Worm (Caenorhabditis elegans) whole organism, L4 larva: ENCODE measurements around the gene glrx-21.

Experiments used
- F26F4.8 ChIP-seq: fragments of 200-800 bp; sonication (Bioruptor generic); conservative IDR thresholded peaks from 2 replicates; pipeline ENCODE4 v1.3.6; 2022; ENCODE audit warnings: missing genetic modification characterization, missing compliant biosample characterization
- F44E2.7 ChIP-seq: fragments of 200-800 bp; sonication (Bioruptor generic); IDR thresholded peaks from 2 replicates; pipeline ENCODE4 v2.1.2; 2022; ENCODE audit warnings: missing genetic modification characterization, missing compliant biosample characterization
- F49E8.2 ChIP-seq: sonication (generic microtip); optimal IDR thresholded peaks from 2 replicates; lab custom pipeline; 2016; ENCODE audit warnings: missing compliant biosample characterization, mild to moderate bottlenecking, missing genetic modification characterization, borderline replicate concordance
- Y5F2A.4 ChIP-seq: fragments of 200-800 bp; sonication (Bioruptor generic); optimal IDR thresholded peaks from 2 replicates; lab custom pipeline; 2018; ENCODE audit warnings: mild to moderate bottlenecking, missing genetic modification characterization, missing compliant biosample characterization
- ZK337.2 ChIP-seq: fragments of 200-800 bp; sonication (Bioruptor generic); IDR thresholded peaks from 2 replicates; pipeline ENCODE4 v1.3.6; 2022; ENCODE audit warnings: missing genetic modification reagents, missing genetic modification characterization, missing compliant biosample characterization
- ZK546.5 ChIP-seq, 2 experiments: sonication (generic microtip); optimal IDR thresholded peaks; 2 replicates each; lab custom pipeline; 2017; ENCODE audit warnings: missing biosample characterization in 2 of 2, missing genetic modification characterization in 2 of 2
- ama-1 ChIP-seq: fragments of 150-350 bp; optimal IDR thresholded peaks from 2 replicates; lab custom pipeline; 2014; ENCODE audit warnings: inconsistent platforms, mixed read lengths
- arid-1 ChIP-seq: fragments of 200-800 bp; sonication (Bioruptor generic); conservative IDR thresholded peaks from 2 replicates; pipeline ENCODE4 v1.3.6; 2022; ENCODE audit warnings: missing genetic modification reagents, missing genetic modification characterization, missing compliant biosample characterization
- attf-4 ChIP-seq: sonication (generic microtip); optimal IDR thresholded peaks from 3 replicates; lab custom pipeline; 2017; ENCODE audit warnings: missing biosample characterization, missing genetic modification characterization
- ceh-20 ChIP-seq: fragments of 200-800 bp; sonication (Bioruptor generic); IDR thresholded peaks from 2 replicates; pipeline ENCODE4 v1.3.6; 2022; ENCODE audit warnings: missing genetic modification reagents, missing genetic modification characterization, missing compliant biosample characterization
- ces-1 ChIP-seq: fragments of 150-350 bp; sonication (generic microtip); optimal IDR thresholded peaks from 4 replicates; lab custom pipeline; 2014; ENCODE audit warnings: missing biosample characterization, missing genetic modification reagents, missing genetic modification characterization
- cey-2 ChIP-seq: sonication (generic microtip); optimal IDR thresholded peaks from 3 replicates; lab custom pipeline; 2017; ENCODE audit warnings: missing genetic modification characterization, mild to moderate bottlenecking, missing compliant biosample characterization, antibody characterized with exemption, borderline replicate concordance; ENCODE audit not compliant: insufficient read depth
- daf-8 ChIP-seq: fragments of 200-800 bp; sonication (Bioruptor generic); IDR thresholded peaks from 2 replicates; pipeline ENCODE4 v1.3.6; 2022; ENCODE audit warnings: missing genetic modification characterization, missing compliant biosample characterization
- dmd-6 ChIP-seq: fragments of 200-800 bp; sonication (Bioruptor generic); IDR thresholded peaks from 2 replicates; pipeline ENCODE4 v1.3.6; 2022; ENCODE audit warnings: missing genetic modification reagents, missing genetic modification characterization, missing compliant biosample characterization
- dmd-8 ChIP-seq: fragments of 200-800 bp; sonication (Bioruptor generic); IDR thresholded peaks from 2 replicates; pipeline ENCODE4 v1.3.6; 2022; ENCODE audit warnings: missing genetic modification characterization, missing compliant biosample characterization
- dmd-9 ChIP-seq: fragments of 200-800 bp; sonication (Bioruptor generic); IDR thresholded peaks from 2 replicates; pipeline ENCODE4 v1.3.6; 2022; ENCODE audit warnings: missing genetic modification reagents, missing genetic modification characterization, missing compliant biosample characterization
- egl-27 ChIP-seq: sonication (generic microtip); optimal IDR thresholded peaks from 3 replicates; lab custom pipeline; 2017; ENCODE audit warnings: missing biosample characterization, missing genetic modification reagents, missing genetic modification characterization
- fkh-10 ChIP-seq: fragments of 150-350 bp; optimal IDR thresholded peaks from 2 replicates; lab custom pipeline; 2014; ENCODE audit warnings: missing biosample characterization, missing genetic modification reagents, missing genetic modification characterization
- hlh-30 ChIP-seq: sonication (generic microtip); optimal IDR thresholded peaks from 2 replicates; lab custom pipeline; 2017; ENCODE audit warnings: antibody characterized with exemption, mild to moderate bottlenecking, missing genetic modification characterization, missing compliant biosample characterization; ENCODE audit not compliant: insufficient read depth
- hmg-1.1 ChIP-seq: fragments of 200-800 bp; sonication (Bioruptor generic); IDR thresholded peaks from 2 replicates; pipeline ENCODE4 v1.3.6; 2022; ENCODE audit warnings: missing genetic modification reagents, missing genetic modification characterization, missing compliant biosample characterization
- jun-1 ChIP-seq: fragments of 150-350 bp; optimal IDR thresholded peaks from 2 replicates; lab custom pipeline; 2014; ENCODE audit warnings: missing biosample characterization, missing genetic modification reagents, missing genetic modification characterization
- lim-7 ChIP-seq: fragments of 200-800 bp; sonication (Bioruptor generic); IDR thresholded peaks from 2 replicates; pipeline ENCODE4 v1.3.6; 2022; ENCODE audit warnings: missing genetic modification characterization, missing compliant biosample characterization
- lin-1 ChIP-seq: fragments of 200-800 bp; sonication (Bioruptor generic); IDR thresholded peaks from 2 replicates; pipeline ENCODE4 v1.3.6; 2022; ENCODE audit warnings: missing genetic modification reagents, missing genetic modification characterization, missing compliant biosample characterization
- lin-13 ChIP-seq: fragments of 150-350 bp; optimal IDR thresholded peaks from 2 replicates; lab custom pipeline; 2014; ENCODE audit warnings: missing biosample characterization, missing genetic modification reagents, missing genetic modification characterization
- lin-15B ChIP-seq: fragments of 150-350 bp; sonication (generic microtip); optimal IDR thresholded peaks from 3 replicates; lab custom pipeline; 2014; ENCODE audit warnings: missing biosample characterization, missing genetic modification characterization
- lir-3 ChIP-seq: sonication (generic microtip); optimal IDR thresholded peaks from 2 replicates; lab custom pipeline; 2016; ENCODE audit warnings: mild to moderate bottlenecking, missing genetic modification characterization, missing compliant biosample characterization
- lsy-2 ChIP-seq, 2 experiments: fragments of 150-350 bp in 1 of 2; sonication (generic microtip) in 1 of 2; optimal IDR thresholded peaks; 2 replicates each; lab custom pipeline; 2014 to 2017; ENCODE audit warnings: missing biosample characterization in 2 of 2, missing genetic modification characterization in 2 of 2
- madf-9 ChIP-seq: fragments of 200-800 bp; sonication (Bioruptor generic); conservative IDR thresholded peaks from 2 replicates; pipeline ENCODE4 v1.3.6; 2022; ENCODE audit warnings: missing genetic modification reagents, missing genetic modification characterization, missing compliant biosample characterization
- mdt-29 ChIP-seq: fragments of 200-800 bp; sonication (Bioruptor generic); IDR thresholded peaks from 2 replicates; pipeline ENCODE4 v1.3.6; 2022; ENCODE audit warnings: missing genetic modification reagents, missing genetic modification characterization, missing compliant biosample characterization
- mes-2 ChIP-seq: sonication (generic microtip); optimal IDR thresholded peaks from 2 replicates; lab custom pipeline; 2016; ENCODE audit warnings: missing genotype, mild to moderate bottlenecking, missing genetic modification characterization, missing compliant biosample characterization; ENCODE audit not compliant: poor library complexity, severe bottlenecking
- mxl-3 ChIP-seq: fragments of 200-800 bp; sonication (Bioruptor generic); optimal IDR thresholded peaks from 2 replicates; lab custom pipeline; 2018; ENCODE audit warnings: mild to moderate bottlenecking, missing genetic modification characterization, missing compliant biosample characterization
- nhr-102 ChIP-seq: sonication (generic microtip); optimal IDR thresholded peaks from 2 replicates; lab custom pipeline; 2016; ENCODE audit warnings: mild to moderate bottlenecking, missing genetic modification characterization, moderate library complexity, missing compliant biosample characterization
- nhr-11 ChIP-seq: fragments of 150-350 bp; optimal IDR thresholded peaks from 2 replicates; lab custom pipeline; 2014; ENCODE audit warnings: missing biosample characterization, missing genetic modification characterization
- nhr-111 ChIP-seq: fragments of 200-800 bp; sonication (Bioruptor generic); optimal IDR thresholded peaks from 2 replicates; lab custom pipeline; 2018; ENCODE audit warnings: mild to moderate bottlenecking, missing genetic modification characterization, missing compliant biosample characterization
- nhr-237 ChIP-seq: sonication (generic microtip); optimal IDR thresholded peaks from 2 replicates; lab custom pipeline; 2017; ENCODE audit warnings: missing biosample characterization, missing genetic modification characterization
- nhr-25 ChIP-seq: sonication (generic microtip); optimal IDR thresholded peaks from 2 replicates; lab custom pipeline; 2017; ENCODE audit warnings: missing genetic modification characterization, mild to moderate bottlenecking, missing compliant biosample characterization, antibody characterized with exemption, moderate library complexity, borderline replicate concordance; ENCODE audit not compliant: insufficient read depth
- nhr-28 ChIP-seq: fragments of 150-350 bp; optimal IDR thresholded peaks from 2 replicates; lab custom pipeline; 2014; ENCODE audit warnings: missing biosample characterization, missing genetic modification characterization
- nhr-41 ChIP-seq: fragments of 200-800 bp; sonication (Bioruptor generic); IDR thresholded peaks from 2 replicates; pipeline ENCODE4 v1.3.6; 2022; ENCODE audit warnings: missing genetic modification reagents, missing genetic modification characterization, missing compliant biosample characterization
- nhr-6 ChIP-seq: fragments of 150-350 bp; optimal IDR thresholded peaks from 2 replicates; lab custom pipeline; 2014; ENCODE audit warnings: missing biosample characterization, missing genetic modification characterization
- nhr-76 ChIP-seq: fragments of 150-350 bp; optimal IDR thresholded peaks from 2 replicates; lab custom pipeline; 2014; ENCODE audit warnings: missing biosample characterization, missing genetic modification characterization
- php-3 ChIP-seq: fragments of 200-800 bp; sonication (Bioruptor generic); IDR thresholded peaks from 2 replicates; pipeline ENCODE4 v1.3.6; 2022; ENCODE audit warnings: missing genetic modification reagents, missing genetic modification characterization, missing compliant biosample characterization
- rbr-2 ChIP-seq: sonication (generic microtip); optimal IDR thresholded peaks from 2 replicates; lab custom pipeline; 2016; ENCODE audit warnings: missing genotype, missing genetic modification characterization, missing compliant biosample characterization
- set-16 ChIP-seq: fragments of 200-800 bp; sonication (Bioruptor generic); IDR thresholded peaks from 2 replicates; pipeline ENCODE4 v1.3.6; 2022; ENCODE audit warnings: missing genetic modification reagents, missing genetic modification characterization, missing compliant biosample characterization
- snpc-1.2 ChIP-seq: fragments of 200-800 bp; sonication (Bioruptor generic); IDR thresholded peaks from 2 replicates; pipeline ENCODE4 v1.3.6; 2022; ENCODE audit warnings: missing genetic modification reagents, missing genetic modification characterization, missing compliant biosample characterization
- spr-1 ChIP-seq: sonication (generic microtip); optimal IDR thresholded peaks from 2 replicates; lab custom pipeline; 2016; ENCODE audit warnings: mild to moderate bottlenecking, missing genetic modification characterization, missing compliant biosample characterization
- tag-97 ChIP-seq: fragments of 200-800 bp; sonication (Bioruptor generic); IDR thresholded peaks from 2 replicates; pipeline ENCODE4 v1.3.6; 2022; ENCODE audit warnings: missing genetic modification characterization, missing compliant biosample characterization
- zfp-3 ChIP-seq: fragments of 200-800 bp; sonication (Bioruptor generic); conservative IDR thresholded peaks from 2 replicates; pipeline ENCODE4 v1.3.6; 2022; ENCODE audit warnings: missing genetic modification reagents, missing genetic modification characterization, missing compliant biosample characterization
- zip-11 ChIP-seq: fragments of 200-800 bp; sonication (Bioruptor generic); IDR thresholded peaks from 2 replicates; pipeline ENCODE4 v1.3.6; 2022; ENCODE audit warnings: missing genetic modification characterization, missing compliant biosample characterization
- zip-2 ChIP-seq: fragments of 150-350 bp; optimal IDR thresholded peaks from 2 replicates; lab custom pipeline; 2014; ENCODE audit warnings: missing biosample characterization, missing genetic modification characterization
- ztf-11 ChIP-seq: fragments of 150-350 bp; optimal IDR thresholded peaks from 2 replicates; lab custom pipeline; 2014; ENCODE audit warnings: missing biosample characterization, missing genetic modification characterization
- ztf-7 ChIP-seq: fragments of 150-350 bp; optimal IDR thresholded peaks from 2 replicates; lab custom pipeline; 2014; ENCODE audit warnings: missing biosample characterization, missing genetic modification characterization

Gene glrx-21

DNA sequence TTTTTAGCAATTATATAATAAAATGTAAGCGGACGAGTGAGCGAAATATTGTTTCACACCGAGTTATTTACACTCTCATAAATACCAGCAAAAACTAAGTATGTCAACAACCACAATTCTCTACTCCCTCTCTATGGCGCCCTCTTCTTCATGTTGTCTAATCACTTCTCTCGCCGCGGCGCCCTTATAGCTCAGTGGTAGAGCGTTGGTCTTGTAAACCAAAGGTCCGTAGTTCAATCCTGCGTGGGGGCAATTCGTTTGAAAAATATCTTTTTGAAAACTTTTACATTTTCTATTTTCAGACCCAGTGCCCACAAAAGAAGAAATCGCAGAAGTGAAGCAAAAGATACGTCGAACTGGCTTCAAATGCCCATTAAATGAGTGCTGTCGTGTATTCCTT, 40.2 kb downstream of the glrx-21 start (continued):
- TF ChIP-seq lin-15B (tag; lab: Kevin White, UChicago): no peak
- TF ChIP-seq set-16: no peak
- no peak for TF ChIP-seq zip-2
- TF ChIP-seq jun-1 (tag; lab: Kevin White, UChicago): no peak
- peak; percentile 77 for TF ChIP-seq dmd-9 (GFP tag; lab: Robert Waterston, UW)
- peak; percentile 94 for TF ChIP-seq F44E2.7 (GFP tag; lab: Robert Waterston, UW)
- TF ChIP-seq nhr-25 (tag; lab: Kevin White, UChicago): no peak
- TF ChIP-seq nhr-102 (tag; lab: Kevin White, UChicago): peak; percentile 56
- TF ChIP-seq ces-1 (GFP tag; lab: Kevin White, UChicago): no peak
- TF ChIP-seq lin-1 (GFP tag; lab: Robert Waterston, UW): peak; percentile 84
- peak; percentile 98 for TF ChIP-seq F26F4.8 (GFP tag; lab: Robert Waterston, UW)
- TF ChIP-seq nhr-237 (tag; lab: Kevin White, UChicago): no peak
- peak; percentile 91 for TF ChIP-seq snpc-1.2 (GFP tag; lab: Robert Waterston, UW)
- peak; percentile 49 for TF ChIP-seq hlh-30 (tag; lab: Kevin White, UChicago)
- TF ChIP-seq spr-1: peak; percentile 69
- peak; percentile 92 for TF ChIP-seq hmg-1.1 (GFP tag; lab: Robert Waterston, UW)
- peak; percentile 69 for TF ChIP-seq rbr-2 (tag; lab: Kevin White, UChicago)
- TF ChIP-seq ceh-20 (GFP tag; lab: Robert Waterston, UW): peak; percentile 68; the same call in 1 of the 2 replicates
- TF ChIP-seq fkh-10 (GFP tag; lab: Kevin White, UChicago): peak; percentile 5
- TF ChIP-seq F49E8.2 (tag; lab: Kevin White, UChicago): peak; percentile 61
- peak; percentile 89 for TF ChIP-seq madf-9 (GFP tag; lab: Robert Waterston, UW)
- peak; percentile 66 for TF ChIP-seq dmd-6 (GFP tag; lab: Robert Waterston, UW)
- no peak for TF ChIP-seq ztf-11 (tag; lab: Kevin White, UChicago)
- TF ChIP-seq nhr-111 (GFP tag; lab: Kevin White, UChicago): peak; percentile 68
- TF ChIP-seq egl-27 (tag; lab: Kevin White, UChicago): no peak
- TF ChIP-seq nhr-28: no peak
- TF ChIP-seq Y5F2A.4: peak; percentile 79
- no peak for TF ChIP-seq attf-4 (tag; lab: Kevin White, UChicago)
- peak; percentile 96 for TF ChIP-seq nhr-41 (GFP tag; lab: Robert Waterston, UW)
- peak; percentile 75 for TF ChIP-seq php-3 (GFP tag; lab: Robert Waterston, UW)
- peak; percentile 99 for TF ChIP-seq dmd-8 (GFP tag; lab: Robert Waterston, UW)
- peak; percentile 81 for TF ChIP-seq mes-2 (tag; lab: Kevin White, UChicago)
- TF ChIP-seq lin-13: peak; percentile 54
- TF ChIP-seq zip-11 (GFP tag; lab: Robert Waterston, UW): peak; percentile 85; the same call in 1 of the 2 replicates
- no peak for TF ChIP-seq nhr-6
- TF ChIP-seq nhr-76 (tag; lab: Kevin White, UChicago): no peak
- TF ChIP-seq ZK337.2: peak; percentile 84
- peak in 1 of 2 experiments; percentile 72 for TF ChIP-seq lsy-2 (tag; optimal IDR thresholded peaks at IDR 0.05; lab: Kevin White, UChicago)
- TF ChIP-seq mxl-3 (GFP tag; lab: Kevin White, UChicago): peak; percentile 75
- TF ChIP-seq zfp-3 (GFP tag; lab: Robert Waterston, UW): 0 out of 2 replicates have a peak, but pooled peaks have one; percentile 40
- peak; percentile 63 for TF ChIP-seq ztf-7 (tag; lab: Kevin White, UChicago)
- TF ChIP-seq cey-2 (tag; lab: Kevin White, UChicago): no peak
- no peak for TF ChIP-seq tag-97 (GFP tag; lab: Robert Waterston, UW)
- TF ChIP-seq ama-1: no peak
- peak; percentile 81 for TF ChIP-seq lir-3
- TF ChIP-seq ZK546.5 (tag; optimal IDR thresholded peaks at IDR 0.05; lab: Kevin White, UChicago): no peak
- TF ChIP-seq mdt-29 (GFP tag; lab: Robert Waterston, UW): peak; percentile 44; the same call in 1 of the 2 replicates
- peak; percentile 99 for TF ChIP-seq lim-7 (GFP tag; lab: Robert Waterston, UW)
- TF ChIP-seq nhr-11 (tag; lab: Kevin White, UChicago): peak; percentile 20
- peak; percentile 95 for TF ChIP-seq arid-1
- 0 out of 2 replicates have a peak, but pooled peaks have one; percentile 65 for TF ChIP-seq daf-8 (GFP tag; lab: Robert Waterston, UW)
